Worm (Caenorhabditis elegans): ENCODE measurements around the gene sta-2.

The sta-2 gene

ce11 chrV:9752918-9753317 is 11.9 kb downstream of the sta-2 start, which contains the start of gene F58E6.6:
Gene F58E6.6 (minus strand): TSS chrV:9753018.
- TF ChIP-seq W03F9.2 (tag; optimal IDR thresholded peaks at IDR 0.05) = no peak
- no peak for TF ChIP-seq dao-5 (tag; optimal IDR thresholded peaks at IDR 0.05)
- TF ChIP-seq him-1 (tag; optimal IDR thresholded peaks at IDR 0.05) = no peak

DNA sequence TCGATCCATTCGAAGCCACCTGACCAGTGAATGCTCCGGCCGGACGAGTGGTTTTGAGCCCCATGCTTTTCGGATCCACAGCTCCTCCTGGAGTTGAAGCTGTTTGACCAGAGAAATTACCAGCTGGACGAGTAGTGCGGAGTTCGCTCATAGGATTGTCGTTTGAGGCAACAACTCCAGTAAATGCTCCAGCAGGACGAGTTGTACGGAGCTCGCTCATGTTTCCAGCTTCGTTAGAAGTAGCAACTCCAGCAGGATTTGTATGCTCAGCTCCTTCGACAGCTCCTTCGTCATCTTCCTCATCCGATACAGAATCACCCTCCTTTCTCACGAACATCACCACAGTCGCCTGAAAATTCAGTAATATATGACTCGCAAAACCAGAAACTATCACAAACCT is 12.5 kb downstream of the sta-2 start:
- TF ChIP-seq W03F9.2 (tag; optimal IDR thresholded peaks at IDR 0.05) (no peak), him-1 (tag; optimal IDR thresholded peaks at IDR 0.05) (no peak), dao-5 (tag; optimal IDR thresholded peaks at IDR 0.05) (no peak)

- TF ChIP-seq him-1 (tag; optimal IDR thresholded peaks at IDR 0.05) (no peak), W03F9.2 (tag; optimal IDR thresholded peaks at IDR 0.05) (no peak)
Measured at ce11 chrV:9754459-9754858, 13.5 kb downstream of the sta-2 start, which contains the start of gene F58E6.5. Gene F58E6.5 (minus strand): TSS chrV:9754559.

DNA sequence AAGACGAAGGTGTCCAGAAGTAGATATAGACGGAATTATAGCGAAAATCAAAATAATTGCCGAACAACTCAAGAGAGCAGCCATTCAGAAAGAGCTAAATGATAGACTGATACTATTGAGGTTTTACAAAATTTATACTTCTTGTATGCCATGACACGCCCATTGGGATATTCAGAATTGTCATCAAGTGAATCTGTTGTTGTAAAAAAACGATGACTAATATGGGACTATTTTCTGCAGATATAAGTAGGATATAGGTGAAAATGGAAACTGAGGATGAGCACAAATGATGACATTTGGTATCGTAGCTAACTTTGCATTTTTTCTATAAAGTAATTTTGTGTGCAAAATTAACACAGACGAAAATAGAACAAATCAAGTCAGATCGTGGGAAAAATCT is 14.7 kb downstream of the sta-2 start, which contains the start of gene F58E6.8:
TSS of gene F58E6.8 (minus strand) at position 101 of the 400 bp plus-strand sequence.
- TF ChIP-seq W03F9.2 (tag; optimal IDR thresholded peaks at IDR 0.05) (no peak), him-1 (tag; optimal IDR thresholded peaks at IDR 0.05) (no peak), dao-5 (tag; optimal IDR thresholded peaks at IDR 0.05) (no peak)

DNA sequence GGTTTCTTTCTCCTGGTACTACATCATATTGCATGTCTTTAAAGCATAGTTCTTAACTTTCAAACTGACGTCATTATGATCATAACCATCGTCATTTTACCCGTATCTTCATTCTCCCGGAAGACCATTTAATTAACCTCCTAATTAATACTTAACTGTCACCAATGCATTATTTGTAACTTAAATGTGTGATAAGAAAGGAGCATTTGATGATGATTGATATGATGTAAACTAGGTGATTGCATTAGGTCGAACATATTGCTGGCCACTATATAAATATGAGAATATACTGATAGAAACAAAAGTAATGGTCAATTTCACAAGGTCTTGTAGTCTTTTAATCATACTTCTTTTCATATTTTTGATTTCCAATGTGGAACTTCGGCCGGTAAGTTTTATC is 15.2 kb downstream of the sta-2 start, which contains the start of gene hrg-3:
TSS of gene hrg-3 (plus strand) at position 227 of the 400 bp plus-strand sequence.
- TF ChIP-seq W03F9.2 (tag; optimal IDR thresholded peaks at IDR 0.05) (no peak), him-1 (tag; optimal IDR thresholded peaks at IDR 0.05) (no peak), dao-5 (tag; optimal IDR thresholded peaks at IDR 0.05) (no peak)

- TF ChIP-seq him-1 (tag; optimal IDR thresholded peaks at IDR 0.05) (no peak), W03F9.2 (tag; optimal IDR thresholded peaks at IDR 0.05) (no peak), dao-5 (tag; optimal IDR thresholded peaks at IDR 0.05) (no peak)
Measured at ce11 chrV:9757884-9758283, 16.9 kb downstream of the sta-2 start, which contains the start of gene F58E6.11. Gene F58E6.11 (minus strand): TSS chrV:9757984.

DNA sequence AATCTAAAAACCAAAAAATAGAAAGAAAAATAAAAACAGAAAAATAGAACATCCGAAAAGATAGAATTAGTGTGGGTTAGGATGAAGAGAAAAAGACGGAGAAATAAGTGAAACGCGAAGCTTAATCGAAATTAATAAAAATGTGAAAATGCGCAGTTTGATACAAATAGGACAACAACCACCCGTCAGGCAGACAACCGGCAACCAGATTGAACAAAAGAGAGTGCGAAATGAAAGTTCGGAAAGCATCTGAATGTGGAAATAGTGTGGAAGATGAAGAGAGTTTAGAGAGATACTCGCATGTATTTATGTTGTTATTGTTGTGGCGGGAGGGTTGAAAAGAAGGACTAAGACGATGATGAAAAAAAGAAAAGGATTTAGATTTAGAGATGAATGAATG is 17.4 kb downstream of the sta-2 start:
- TF ChIP-seq him-1 (tag; optimal IDR thresholded peaks at IDR 0.05) (no peak), W03F9.2 (tag; optimal IDR thresholded peaks at IDR 0.05) (no peak), dao-5 (tag; optimal IDR thresholded peaks at IDR 0.05) (no peak)

ce11 chrV:9763759-9764158 is 22.8 kb downstream of the sta-2 start:
- no peak for TF ChIP-seq W03F9.2 (tag; optimal IDR thresholded peaks at IDR 0.05)
- TF ChIP-seq dao-5 (tag; optimal IDR thresholded peaks at IDR 0.05) = no peak
- TF ChIP-seq him-1 (tag; optimal IDR thresholded peaks at IDR 0.05) = no peak

DNA sequence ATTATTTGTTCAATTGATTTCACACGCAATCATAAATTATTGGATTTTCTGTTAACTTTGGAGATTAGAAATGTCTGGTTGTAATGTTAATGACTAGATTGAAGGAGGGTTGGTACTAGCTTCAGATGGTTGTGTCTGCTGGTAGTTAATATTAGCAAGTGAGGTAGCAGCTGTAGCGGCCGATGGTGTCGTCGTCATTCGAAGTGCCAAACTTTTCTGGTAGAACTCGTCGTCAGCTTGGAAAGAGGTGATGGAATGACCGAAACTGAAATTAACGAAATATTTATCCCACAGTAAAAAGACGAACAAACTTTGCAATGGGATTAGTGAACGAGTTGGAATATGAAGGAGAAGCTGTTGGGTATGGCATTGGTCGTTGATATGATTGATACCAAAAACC is 23.5 kb downstream of the sta-2 start:
- no peak for TF ChIP-seq dao-5 (tag; optimal IDR thresholded peaks at IDR 0.05)
- no peak for TF ChIP-seq W03F9.2 (tag; optimal IDR thresholded peaks at IDR 0.05)
- TF ChIP-seq him-1 (tag; optimal IDR thresholded peaks at IDR 0.05) = no peak

- TF ChIP-seq dao-5 (tag; optimal IDR thresholded peaks at IDR 0.05) (no peak), W03F9.2 (tag; optimal IDR thresholded peaks at IDR 0.05) (no peak), him-1 (tag; optimal IDR thresholded peaks at IDR 0.05) (no peak)
Measured at ce11 chrV:9765622-9766021, 24.6 kb downstream of the sta-2 start.

DNA sequence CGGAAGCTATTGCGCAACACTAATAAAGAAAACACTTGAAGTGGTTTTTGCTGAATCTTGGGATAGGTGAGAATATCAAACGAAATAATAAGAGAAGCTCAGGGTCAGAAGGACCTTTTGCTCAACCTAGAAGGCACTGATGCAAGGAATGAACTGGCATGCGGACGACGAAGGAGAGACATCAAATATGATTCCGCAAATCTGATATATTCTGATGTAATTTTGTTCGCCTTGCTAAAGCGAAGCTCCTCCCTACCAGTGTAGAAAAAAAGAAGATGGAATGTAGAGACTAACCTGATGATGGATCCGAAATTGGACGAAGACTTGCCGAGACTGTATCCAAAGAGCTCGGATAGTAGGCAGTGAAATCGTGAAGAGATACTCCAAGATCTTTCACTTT is 26.9 kb downstream of the sta-2 start:
- TF ChIP-seq W03F9.2 (tag; optimal IDR thresholded peaks at IDR 0.05) = no peak
- TF ChIP-seq him-1 (tag; optimal IDR thresholded peaks at IDR 0.05) = no peak
- no peak for TF ChIP-seq dao-5 (tag; optimal IDR thresholded peaks at IDR 0.05)

ce11 chrV:9768828-9769778 is 28.1 kb downstream of the sta-2 start, which contains the start of gene unc-42:
Gene unc-42 (minus strand): TSS chrV:9769391.
- TF ChIP-seq dao-5 (tag; optimal IDR thresholded peaks at IDR 0.05) (no peak), W03F9.2 (tag; optimal IDR thresholded peaks at IDR 0.05) (no peak), him-1 (tag; optimal IDR thresholded peaks at IDR 0.05) (no peak)

DNA sequence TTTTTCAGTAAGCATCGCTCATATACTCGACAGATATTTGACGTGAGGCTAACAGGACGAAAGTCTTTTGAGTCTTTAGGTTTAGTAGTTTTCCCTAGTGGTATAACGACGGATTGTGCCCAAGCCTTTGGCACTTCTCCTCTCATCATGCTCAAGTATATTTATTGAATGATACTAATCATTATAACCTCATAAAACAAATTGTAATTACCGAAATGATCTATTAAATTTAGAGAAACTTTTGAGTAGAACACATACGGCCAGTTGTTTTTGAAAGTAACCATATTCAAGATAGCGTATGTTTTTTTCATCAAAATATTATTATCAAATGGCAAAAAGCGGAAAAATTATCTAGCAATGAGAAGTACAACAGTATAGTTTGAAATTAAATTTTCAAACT is 30.3 kb downstream of the sta-2 start:
- TF ChIP-seq him-1 (tag; optimal IDR thresholded peaks at IDR 0.05) (no peak), W03F9.2 (tag; optimal IDR thresholded peaks at IDR 0.05) (no peak), dao-5 (tag; optimal IDR thresholded peaks at IDR 0.05) (no peak)

ce11 chrV:9771970-9772369 is 31.0 kb downstream of the sta-2 start, which contains the start of gene F46B6.2:
Gene F46B6.2 (plus strand): TSS chrV:9772285.
- TF ChIP-seq him-1 (tag; optimal IDR thresholded peaks at IDR 0.05) (no peak), dao-5 (tag; optimal IDR thresholded peaks at IDR 0.05) (no peak)

All from whole organism, L4/young adult.